Worm (Caenorhabditis elegans) whole organism, mixed stage, embryonic: Measurements from ENCODE around the gene str-81.

ENCODE experiments used
- M03D4.4 ChIP-seq: sonication (generic microtip); optimal IDR thresholded peaks from 2 replicates; lab custom pipeline; 2017; ENCODE audit warnings: mild to moderate bottlenecking, missing genetic modification characterization, missing compliant biosample characterization
- bed-3 ChIP-seq: fragments of 200-800 bp; sonication (Bioruptor generic); optimal IDR thresholded peaks from 3 replicates; lab custom pipeline; 2018; ENCODE audit warnings: mild to moderate bottlenecking, missing genetic modification characterization, moderate library complexity, missing compliant biosample characterization
- ceh-43 ChIP-seq: fragments of 200-800 bp; sonication (Bioruptor generic); optimal IDR thresholded peaks from 2 replicates; lab custom pipeline; 2018; ENCODE audit warnings: mild to moderate bottlenecking, missing genetic modification characterization, moderate library complexity, missing compliant biosample characterization
- ceh-83 ChIP-seq: fragments of 200-800 bp; sonication (Bioruptor generic); optimal IDR thresholded peaks from 2 replicates; lab custom pipeline; 2018; ENCODE audit warnings: mild to moderate bottlenecking, missing genetic modification characterization, missing compliant biosample characterization
- ces-1 ChIP-seq: fragments of 150-350 bp; optimal IDR thresholded peaks from 2 replicates; lab custom pipeline; 2014; ENCODE audit warnings: missing biosample characterization, missing genetic modification reagents, missing genetic modification characterization
- cnd-1 ChIP-seq: fragments of 200-800 bp; sonication (Bioruptor generic); optimal IDR thresholded peaks from 2 replicates; lab custom pipeline; 2018; ENCODE audit warnings: mild to moderate bottlenecking, missing genetic modification characterization, missing compliant biosample characterization
- drap-1 ChIP-seq: fragments of 200-800 bp; sonication (Bioruptor generic); optimal IDR thresholded peaks from 3 replicates; lab custom pipeline; 2018; ENCODE audit warnings: mild to moderate bottlenecking, missing genetic modification characterization, missing compliant biosample characterization
- elt-1 ChIP-seq: sonication (generic microtip); optimal IDR thresholded peaks from 2 replicates; lab custom pipeline; 2017; ENCODE audit warnings: missing genetic modification characterization, mild to moderate bottlenecking, missing compliant biosample characterization, antibody characterized with exemption, moderate library complexity, borderline replicate concordance; ENCODE audit not compliant: insufficient read depth
- elt-3 ChIP-seq: fragments of 150-350 bp; optimal IDR thresholded peaks from 2 replicates; lab custom pipeline; 2014; ENCODE audit warnings: missing biosample characterization, missing genetic modification characterization
- flh-1 ChIP-seq: fragments of 200-800 bp; sonication (Bioruptor generic); optimal IDR thresholded peaks from 2 replicates; lab custom pipeline; 2018; ENCODE audit warnings: mild to moderate bottlenecking, missing genetic modification characterization, moderate library complexity, missing compliant biosample characterization
- ham-2 ChIP-seq: fragments of 200-800 bp; sonication (Bioruptor generic); optimal IDR thresholded peaks from 2 replicates; lab custom pipeline; 2018; ENCODE audit warnings: mild to moderate bottlenecking, missing genetic modification characterization, missing compliant biosample characterization
- hlh-1 ChIP-seq: fragments of 150-350 bp; optimal IDR thresholded peaks from 2 replicates; lab custom pipeline; 2014; ENCODE audit warnings: missing biosample characterization, missing genetic modification reagents, missing genetic modification characterization
- lin-13 ChIP-seq: fragments of 150-350 bp; optimal IDR thresholded peaks from 2 replicates; lab custom pipeline; 2014; ENCODE audit warnings: missing biosample characterization, missing genetic modification characterization
- lin-32 ChIP-seq: fragments of 200-800 bp; sonication (Bioruptor generic); optimal IDR thresholded peaks from 2 replicates; lab custom pipeline; 2018; ENCODE audit warnings: mild to moderate bottlenecking, missing genetic modification characterization, missing compliant biosample characterization
- lsy-2 ChIP-seq: fragments of 150-350 bp; optimal IDR thresholded peaks from 2 replicates; lab custom pipeline; 2014; ENCODE audit warnings: missing biosample characterization, missing genetic modification characterization
- mab-5 ChIP-seq: fragments of 150-350 bp; optimal IDR thresholded peaks from 2 replicates; lab custom pipeline; 2014; ENCODE audit warnings: missing biosample characterization, missing genetic modification characterization
- mep-1 ChIP-seq: fragments of 150-350 bp; optimal IDR thresholded peaks from 2 replicates; lab custom pipeline; 2017; ENCODE audit warnings: missing biosample characterization, missing genetic modification reagents, missing genetic modification characterization, inconsistent platforms
- mls-2 ChIP-seq: sonication (generic microtip); optimal IDR thresholded peaks from 2 replicates; lab custom pipeline; 2016; ENCODE audit warnings: mild to moderate bottlenecking, missing genetic modification characterization, moderate library complexity, missing compliant biosample characterization
- nhr-12 ChIP-seq: fragments of 150-350 bp; optimal IDR thresholded peaks from 2 replicates; lab custom pipeline; 2014; ENCODE audit warnings: missing biosample characterization, missing genetic modification characterization
- nhr-237 ChIP-seq: fragments of 150-350 bp; optimal IDR thresholded peaks from 2 replicates; lab custom pipeline; 2014; ENCODE audit warnings: missing biosample characterization, missing genetic modification characterization
- nhr-28 ChIP-seq: fragments of 150-350 bp; optimal IDR thresholded peaks from 2 replicates; lab custom pipeline; 2014; ENCODE audit warnings: missing biosample characterization, missing genetic modification characterization
- nhr-76 ChIP-seq: sonication (generic microtip); optimal IDR thresholded peaks from 2 replicates; lab custom pipeline; 2017; ENCODE audit warnings: missing biosample characterization, missing genetic modification characterization
- pha-4 ChIP-seq: fragments of 150-350 bp; optimal IDR thresholded peaks from 2 replicates; lab custom pipeline; 2018; ENCODE audit warnings: missing biosample characterization, missing genetic modification reagents, missing genetic modification characterization
- snpc-4 ChIP-seq: fragments of 150-350 bp; optimal IDR thresholded peaks from 2 replicates; lab custom pipeline; 2014; ENCODE audit warnings: missing biosample characterization, missing genetic modification characterization
- sptf-1 ChIP-seq: sonication (generic microtip); optimal IDR thresholded peaks from 2 replicates; lab custom pipeline; 2017; ENCODE audit warnings: mild to moderate bottlenecking, missing genetic modification characterization, moderate library complexity, missing compliant biosample characterization
- tbx-8 ChIP-seq: fragments of 200-800 bp; sonication (Bioruptor generic); optimal IDR thresholded peaks from 2 replicates; lab custom pipeline; 2018; ENCODE audit warnings: mild to moderate bottlenecking, missing genetic modification characterization, moderate library complexity, missing compliant biosample characterization
- unc-39 ChIP-seq: fragments of 150-350 bp; optimal IDR thresholded peaks from 2 replicates; lab custom pipeline; 2014; ENCODE audit warnings: missing biosample characterization, missing genetic modification characterization
- unc-62 ChIP-seq: fragments of 150-350 bp; optimal IDR thresholded peaks from 2 replicates; lab custom pipeline; 2014; ENCODE audit warnings: missing biosample characterization, missing genetic modification reagents, missing genetic modification characterization
- zip-8 ChIP-seq: fragments of 150-350 bp; optimal IDR thresholded peaks from 2 replicates; lab custom pipeline; 2014; ENCODE audit warnings: missing biosample characterization, missing genetic modification characterization
- ztf-11 ChIP-seq: fragments of 150-350 bp; optimal IDR thresholded peaks from 2 replicates; lab custom pipeline; 2014; ENCODE audit warnings: missing biosample characterization, missing genetic modification characterization

The str-81 gene

ce11 chrV:19205450-19205849, 45.4 kb downstream of the str-81 start:
- TF ChIP-seq flh-1 (GFP tag; lab: Kevin White, UChicago) (no peak), ceh-83 (GFP tag; lab: Kevin White, UChicago) (no peak), unc-62 (GFP tag; lab: Kevin White, UChicago) (no peak), mab-5 (tag; lab: Kevin White, UChicago) (no peak), nhr-12 (tag; lab: Kevin White, UChicago) (no peak), zip-8 (tag; lab: Kevin White, UChicago) (no peak), M03D4.4 (no peak), lin-13 (tag; lab: Kevin White, UChicago) (no peak), lsy-2 (no peak), mls-2 (tag; lab: Kevin White, UChicago) (no peak), cnd-1 (tag; lab: Kevin White, UChicago) (no peak), mep-1 (tag; lab: Kevin White, UChicago) (no peak), unc-39 (no peak), ham-2 (GFP tag; lab: Kevin White, UChicago) (no peak), ztf-11 (no peak)

ce11 chrV:19203299-19203698, 47.6 kb downstream of the str-81 start, which contains the start of gene Y39B6A.1:
Y39B6A.1 (minus strand) TSS chrV:19203607.
- TF ChIP-seq ham-2 (GFP tag; lab: Kevin White, UChicago): no peak
- no peak for TF ChIP-seq pha-4 (tag; lab: Kevin White, UChicago)
- no peak for TF ChIP-seq hlh-1
- TF ChIP-seq drap-1 (GFP tag; lab: Kevin White, UChicago): no peak
- no peak for TF ChIP-seq tbx-8
- no peak for TF ChIP-seq lin-13 (tag; lab: Kevin White, UChicago)
- TF ChIP-seq cnd-1 (tag; lab: Kevin White, UChicago): no peak
- TF ChIP-seq nhr-237 (tag; lab: Kevin White, UChicago): no peak

- TF ChIP-seq mls-2 (tag; lab: Kevin White, UChicago): no peak
- TF ChIP-seq nhr-237 (tag; lab: Kevin White, UChicago): no peak
- no peak for TF ChIP-seq ztf-11
- no peak for TF ChIP-seq tbx-8
- TF ChIP-seq drap-1 (GFP tag; lab: Kevin White, UChicago): no peak
- no peak for TF ChIP-seq lin-32 (GFP tag; lab: Kevin White, UChicago)
- TF ChIP-seq ceh-83 (GFP tag; lab: Kevin White, UChicago): no peak
- TF ChIP-seq elt-1 (tag; lab: Kevin White, UChicago): no peak
- no peak for TF ChIP-seq nhr-76
- TF ChIP-seq snpc-4 (tag; lab: Kevin White, UChicago): no peak
- TF ChIP-seq elt-3 (tag; lab: Kevin White, UChicago): no peak
- TF ChIP-seq flh-1 (GFP tag; lab: Kevin White, UChicago): no peak
These were observed 48.1 kb downstream of the str-81 start for ce11 chrV:19202800-19203199.

- TF ChIP-seq hlh-1 (no peak), ztf-11 (no peak), bed-3 (GFP tag; lab: Kevin White, UChicago) (no peak), mab-5 (tag; lab: Kevin White, UChicago) (no peak), ceh-43 (GFP tag; lab: Kevin White, UChicago) (no peak), ham-2 (GFP tag; lab: Kevin White, UChicago) (no peak), nhr-28 (tag; lab: Kevin White, UChicago) (no peak), flh-1 (GFP tag; lab: Kevin White, UChicago) (no peak), nhr-12 (tag; lab: Kevin White, UChicago) (no peak)
These were observed 49.7 kb downstream of the str-81 start for ce11 chrV:19201190-19201589.

- no peak for TF ChIP-seq mab-5 (tag; lab: Kevin White, UChicago)
- no peak for TF ChIP-seq tbx-8
- no peak for TF ChIP-seq M03D4.4
- TF ChIP-seq elt-1 (tag; lab: Kevin White, UChicago): no peak
- TF ChIP-seq nhr-237 (tag; lab: Kevin White, UChicago): peak; percentile 57
- TF ChIP-seq lsy-2: peak; percentile 13
- TF ChIP-seq ceh-83 (GFP tag; lab: Kevin White, UChicago): no peak
- peak; percentile 20 for TF ChIP-seq mep-1 (tag; lab: Kevin White, UChicago)
- TF ChIP-seq ces-1 (GFP tag; lab: Kevin White, UChicago): peak; percentile 20
- no peak for TF ChIP-seq unc-39
- TF ChIP-seq sptf-1 (tag; lab: Kevin White, UChicago): peak; percentile 13
These were observed 60.8 kb downstream of the str-81 start, which contains the start of the genes Y39B6A.3 and pph-5 for ce11 chrV:19189963-19190597. Y39B6A.3 (minus strand) TSS chrV:19190013. pph-5 (plus strand) TSS chrV:19190547.
